Fruit fly (Drosophila melanogaster): ENCODE data around the gene CG5276.

Gene CG5276

dm6 chr3R:11435537-11436234, 4.1 kb downstream of the CG5276 start, which contains the start of the genes Exd2 and CG5281 (continued):
- TF ChIP-seq Xrp1 (GFP tag; IDR thresholded peaks at IDR 0.05) (no peak), odd (GFP tag; optimal IDR thresholded peaks at IDR 0.05) (no peak), gce (GFP tag; IDR thresholded peaks at IDR 0.05) (no peak), hkb (optimal IDR thresholded peaks at IDR 0.05) (peak; percentile 57), hkb (GFP tag; IDR thresholded peaks at IDR 0.05) (no peak), CG30431 (GFP tag; optimal IDR thresholded peaks at IDR 0.05) (no peak), nau (GFP tag; optimal IDR thresholded peaks at IDR 0.05) (no peak), sim (GFP tag; IDR thresholded peaks at IDR 0.05) (no peak), Neu2 (GFP tag; optimal IDR thresholded peaks at IDR 0.05; ENCODE audit: borderline replicate concordance) (no peak), CG11695 (GFP tag; IDR thresholded peaks at IDR 0.05) (no peak), inv (GFP tag; IDR thresholded peaks at IDR 0.05; ENCODE audit: partially characterized antibody) (no peak), lmd (GFP tag; IDR thresholded peaks at IDR 0.05) (peak; percentile 25; the same call in 1 of the 2 replicates), maf-S (GFP tag; optimal IDR thresholded peaks at IDR 0.05) (peak; percentile 5), peb (GFP tag; IDR thresholded peaks at IDR 0.05) (no peak), Myb (GFP tag; optimal IDR thresholded peaks at IDR 0.05) (peak; percentile 95), CG1233 (GFP tag; optimal IDR thresholded peaks at IDR 0.05) (peak; percentile 9), twi (tag; optimal IDR thresholded peaks at IDR 0.05) (peak; percentile 47), nerfin-2 (GFP tag; IDR thresholded peaks at IDR 0.05; ENCODE audit: partially characterized antibody) (no peak), toy (GFP tag; IDR thresholded peaks at IDR 0.05) (no peak), esg (GFP tag; conservative IDR thresholded peaks at IDR 0.05) (no peak), CoRest (tag; optimal IDR thresholded peaks at IDR 0.05) (peak; percentile 90), Sox102F (GFP tag; optimal IDR thresholded peaks at IDR 0.05) (peak; percentile 70), Elba2 (GFP tag; optimal IDR thresholded peaks at IDR 0.05) (peak; percentile 20), CG7839 (tag; optimal IDR thresholded peaks at IDR 0.05) (peak; percentile 43), CG13424 (tag; optimal IDR thresholded peaks at IDR 0.05) (peak; percentile 66), tio (GFP tag; optimal IDR thresholded peaks at IDR 0.05) (no peak), Ptx1 (GFP tag; IDR thresholded peaks at IDR 0.05) (peak; percentile 37; the same call in 1 of the 2 replicates), C15 (GFP tag; IDR thresholded peaks at IDR 0.05) (no peak), cwo (GFP tag; optimal IDR thresholded peaks at IDR 0.05) (peak; percentile 16), knrl (GFP tag; IDR thresholded peaks at IDR 0.05; ENCODE audit: partially characterized antibody) (peak; percentile 55), unpg (GFP tag; optimal IDR thresholded peaks at IDR 0.05) (peak; percentile 65), btn (GFP tag; optimal IDR thresholded peaks at IDR 0.05) (peak; percentile 12), zfh2 (GFP tag; optimal IDR thresholded peaks at IDR 0.05) (peak; percentile 55), emc (GFP tag; optimal IDR thresholded peaks at IDR 0.05) (no peak), Mad (GFP tag; optimal IDR thresholded peaks at IDR 0.05) (peak; percentile 7), tx (GFP tag; optimal IDR thresholded peaks at IDR 0.05) (peak; percentile 62), CG10431 (GFP tag; optimal IDR thresholded peaks at IDR 0.05) (peak; percentile 12), jing (GFP tag; optimal IDR thresholded peaks at IDR 0.05) (no peak), z (GFP tag; IDR thresholded peaks at IDR 0.05) (no peak), Oaz (GFP tag; IDR thresholded peaks at IDR 0.05) (no peak), fd64A (GFP tag; optimal IDR thresholded peaks at IDR 0.05) (no peak), fu2 (GFP tag; optimal IDR thresholded peaks at IDR 0.05) (peak; percentile 1), CG18764 (GFP tag; optimal IDR thresholded peaks at IDR 0.05) (peak; percentile 41), CG10274 (GFP tag; optimal IDR thresholded peaks at IDR 0.05) (no peak), Atf6 (GFP tag; IDR thresholded peaks at IDR 0.05) (peak; percentile 17; the same call in 1 of the 2 replicates), HmgZ (tag; optimal IDR thresholded peaks at IDR 0.05) (peak; percentile 51), jigr1 (GFP tag; IDR thresholded peaks at IDR 0.05) (no peak), Nf-YB (GFP tag; optimal IDR thresholded peaks at IDR 0.05) (no peak), pfk (GFP tag; optimal IDR thresholded peaks at IDR 0.05) (no peak), CG13775 (GFP tag; optimal IDR thresholded peaks at IDR 0.05) (peak; percentile 61), ro (GFP tag; IDR thresholded peaks at IDR 0.05) (no peak)

All from whole organism, embryonic.